Fruit fly (Drosophila melanogaster): ENCODE data around the gene exd.

exd gene

DNA sequence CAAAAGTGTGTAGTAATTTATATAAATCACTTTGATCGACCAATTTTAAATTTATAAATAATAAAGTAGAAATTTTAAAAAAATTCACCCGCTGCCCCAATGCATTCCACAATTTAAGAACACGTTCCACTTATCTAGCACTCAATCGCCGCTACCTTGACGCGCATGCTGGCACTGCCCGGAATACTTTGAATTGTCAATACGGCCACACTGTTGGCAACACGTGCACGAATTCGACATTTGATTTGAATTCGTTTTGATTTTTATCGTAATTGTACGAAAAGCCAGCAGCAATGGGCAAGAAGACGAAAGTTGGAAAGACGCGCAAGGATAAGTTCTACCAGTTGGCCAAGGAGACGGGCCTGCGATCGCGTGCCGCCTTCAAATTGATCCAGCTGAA lies 4.6 kb downstream of the exd start, which contains the start of gene CG8939:
CG8939 (plus strand) TSS at position 186 of the 400 bp plus-strand sequence.
- TF ChIP-seq Snoo (tag; optimal IDR thresholded peaks at IDR 0.05) (no peak), Pif1B (GFP tag; optimal IDR thresholded peaks at IDR 0.05) (no peak)

DNA sequence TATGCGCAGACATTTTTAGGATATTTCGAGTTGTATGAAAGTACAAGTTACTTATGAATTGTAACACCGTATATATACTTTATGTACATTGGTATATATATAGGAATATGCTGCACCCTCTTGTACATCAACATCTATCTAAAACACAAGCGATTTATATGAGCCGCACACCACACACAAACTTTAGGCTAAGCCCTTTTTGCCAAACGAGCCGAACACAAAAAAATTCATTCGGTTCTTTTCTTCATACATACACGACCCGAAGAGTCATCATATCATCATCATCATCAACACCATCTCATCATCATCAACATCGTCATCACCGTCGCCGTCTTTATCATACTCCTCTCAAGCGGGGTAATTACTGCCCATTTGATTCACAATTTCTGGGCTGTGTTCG lies 12.8 kb downstream of the exd start:
- TF ChIP-seq fd96Ca (GFP tag; IDR thresholded peaks at IDR 0.05) (no peak), Pif1A (GFP tag; optimal IDR thresholded peaks at IDR 0.05) (no peak), rn (GFP tag; IDR thresholded peaks at IDR 0.05) (no peak), Ets98B (GFP tag; IDR thresholded peaks at IDR 0.05) (no peak), CG32121 (GFP tag; IDR thresholded peaks at IDR 0.05) (no peak), Pif1B (GFP tag; optimal IDR thresholded peaks at IDR 0.05) (no peak), Snoo (tag; optimal IDR thresholded peaks at IDR 0.05) (no peak), CG17806 (tag; optimal IDR thresholded peaks at IDR 0.05) (no peak), CG8301 (tag; optimal IDR thresholded peaks at IDR 0.05) (no peak), CG34367 (tag; optimal IDR thresholded peaks at IDR 0.05) (no peak), CG14655 (GFP tag; optimal IDR thresholded peaks at IDR 0.05) (no peak), CG10348 (GFP tag; IDR thresholded peaks at IDR 0.05) (no peak), CG4496 (GFP tag; IDR thresholded peaks at IDR 0.05) (no peak), EcR (GFP tag; optimal IDR thresholded peaks at IDR 0.05) (no peak), D1 (tag; optimal IDR thresholded peaks at IDR 0.05) (no peak), CG12605 (GFP tag; IDR thresholded peaks at IDR 0.05) (no peak), CG8159 (tag; optimal IDR thresholded peaks at IDR 0.05) (no peak), CG15710 (tag; optimal IDR thresholded peaks at IDR 0.05) (no peak)

DNA sequence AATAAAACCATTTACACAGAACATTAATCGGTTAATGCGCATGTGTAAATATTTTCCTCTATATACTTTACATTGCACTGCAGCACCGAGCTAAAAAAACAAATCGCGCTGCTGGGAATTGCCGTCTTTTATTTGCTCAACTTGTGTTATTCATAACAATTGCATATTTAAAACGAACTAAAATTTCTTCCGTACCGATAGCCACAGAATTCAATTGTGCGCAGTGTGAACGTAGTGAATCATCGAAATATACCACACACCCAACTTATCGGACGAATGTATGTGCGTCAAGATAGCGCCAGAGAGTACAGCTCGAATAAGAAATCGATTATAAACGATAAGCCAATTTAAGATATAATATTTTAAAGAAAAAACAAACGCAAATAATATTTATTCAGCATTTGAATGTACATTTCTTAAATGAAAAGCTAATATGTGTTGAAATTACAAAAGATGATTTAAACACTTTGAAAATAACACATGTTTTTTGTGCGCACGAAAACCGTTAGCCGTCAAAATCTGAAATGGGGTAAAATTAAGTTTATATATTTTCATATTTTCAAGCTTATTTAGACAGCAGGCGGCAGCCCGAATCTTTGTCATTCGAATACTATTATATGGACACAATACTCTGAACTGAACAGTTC lies 13.4 kb downstream of the exd start, which contains the start of the genes vap and CG12698:
vap (minus strand) TSS at position 262 of the 647 bp plus-strand sequence.
CG12698 (plus strand) TSS at position 597 of the 647 bp plus-strand sequence.
- TF ChIP-seq rn (GFP tag; IDR thresholded peaks at IDR 0.05) (no peak), CG14655 (GFP tag; optimal IDR thresholded peaks at IDR 0.05) (no peak), D1 (tag; optimal IDR thresholded peaks at IDR 0.05) (peak; percentile 17)

DNA sequence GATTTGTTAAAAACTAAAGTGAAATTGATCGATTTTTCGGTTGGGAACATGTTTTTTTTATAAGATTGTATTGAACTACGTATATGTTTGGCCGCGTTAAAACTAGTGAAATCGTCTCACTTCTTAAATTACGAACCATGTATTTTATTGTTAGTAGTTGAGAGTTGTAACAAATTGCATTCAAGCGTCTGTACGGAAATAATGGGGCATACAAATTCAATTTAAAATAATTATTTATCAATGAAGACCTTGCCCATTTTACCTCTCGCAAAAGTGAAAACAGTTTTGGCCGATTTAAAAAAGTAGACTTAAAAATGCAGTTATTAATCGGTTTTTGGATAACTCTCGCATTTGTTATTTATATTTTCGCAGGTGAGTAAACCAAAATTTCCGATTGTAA lies 16.5 kb downstream of the exd start, which contains the start of gene Muc14A:
Muc14A (plus strand) TSS at position 301 of the 400 bp plus-strand sequence.
- no peak for TF ChIP-seq Pif1B (GFP tag; optimal IDR thresholded peaks at IDR 0.05)
- TF ChIP-seq CG17806 (tag; optimal IDR thresholded peaks at IDR 0.05), result no peak
- no peak for TF ChIP-seq CG32121 (GFP tag; IDR thresholded peaks at IDR 0.05)
- TF ChIP-seq Ets98B (GFP tag; IDR thresholded peaks at IDR 0.05), result no peak
- no peak for TF ChIP-seq Pif1A (GFP tag; optimal IDR thresholded peaks at IDR 0.05)
- TF ChIP-seq CG10348 (GFP tag; IDR thresholded peaks at IDR 0.05), result no peak
- TF ChIP-seq CG34367 (tag; optimal IDR thresholded peaks at IDR 0.05), result no peak
- TF ChIP-seq EcR (GFP tag; optimal IDR thresholded peaks at IDR 0.05), result no peak
- no peak for TF ChIP-seq CG8159 (tag; optimal IDR thresholded peaks at IDR 0.05)
- no peak for TF ChIP-seq CG8301 (tag; optimal IDR thresholded peaks at IDR 0.05)
- no peak for TF ChIP-seq rn (GFP tag; IDR thresholded peaks at IDR 0.05)

Data from whole organism, pupa.